Fruit fly (Drosophila melanogaster) whole organism, adult: ENCODE results near the gene Bace.

Source experiments
- CG12768 ChIP-seq: fragments of 200-800 bp; sonication (Bioruptor generic); optimal IDR thresholded peaks from 2 replicates; lab custom pipeline; 2017; ENCODE audit warnings: missing biosample characterization, missing genetic modification characterization, mild to moderate bottlenecking, moderate library complexity, missing genetic modification reagents
- CG5204 ChIP-seq: fragments of 200-800 bp; sonication (Bioruptor generic); optimal IDR thresholded peaks from 2 replicates; lab custom pipeline; 2016; ENCODE audit warnings: missing biosample characterization, missing genetic modification characterization
- CG7101 ChIP-seq: fragments of 200-800 bp; sonication (Bioruptor generic); optimal IDR thresholded peaks from 2 replicates; lab custom pipeline; 2018; ENCODE audit warnings: missing biosample characterization, mild to moderate bottlenecking, missing genetic modification characterization, moderate library complexity
- cnc ChIP-seq, 2 experiments: fragments of >200 bp; optimal IDR thresholded peaks; 2 replicates each; lab custom pipeline; 2017
- kay ChIP-seq: fragments of 200-800 bp; sonication (Bioruptor generic); peaks from one replicate; lab custom pipeline; 2016; ENCODE audit warnings: missing biosample characterization, missing genetic modification characterization, borderline replicate concordance

DNA sequence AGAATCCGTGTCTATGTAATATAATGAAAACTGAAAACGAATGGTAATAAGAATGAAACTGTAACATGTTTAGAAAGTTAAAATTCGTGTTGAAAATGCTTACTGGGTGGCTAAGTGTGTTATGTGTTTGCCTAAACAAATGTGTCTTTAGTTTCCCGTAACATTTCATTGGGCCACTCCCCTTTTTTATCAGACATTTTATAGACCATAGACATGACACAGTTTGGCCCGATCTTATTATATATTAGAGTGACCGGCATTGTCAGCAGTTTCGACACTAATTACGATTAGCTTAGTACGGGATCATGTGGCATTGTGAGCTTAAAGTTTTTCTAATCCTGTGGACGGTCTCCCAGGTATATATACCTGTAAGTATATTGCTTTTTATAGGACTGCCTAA is 19.1 kb downstream of the Bace start, which contains the start of gene CheA29a:
- TF ChIP-seq cnc (optimal IDR thresholded peaks at IDR 0.05; lab: Kevin White, UChicago), result no peak
- no peak for TF ChIP-seq CG12768 (GFP tag; lab: Kevin White, UChicago)
- no peak for TF ChIP-seq kay (GFP tag; lab: Kevin White, UChicago)
- no peak for TF ChIP-seq CG7101 (tag; lab: Kevin White, UChicago)
- TF ChIP-seq CG5204 (GFP tag; lab: Kevin White, UChicago), result no peak
